Worm (Caenorhabditis elegans) whole organism, late embryonic: ENCODE data around the gene irld-65.

ENCODE experiments used
- F13H6.1 ChIP-seq: sonication (generic microtip); optimal IDR thresholded peaks from 2 replicates; lab custom pipeline; 2016; ENCODE audit warnings: missing genetic modification characterization, missing compliant biosample characterization
- K09A11.1 ChIP-seq: sonication (generic microtip); optimal IDR thresholded peaks from 2 replicates; lab custom pipeline; 2017; ENCODE audit warnings: antibody characterized with exemption, mild to moderate bottlenecking, missing genetic modification characterization, missing compliant biosample characterization; ENCODE audit not compliant: insufficient read depth
- T23F11.4 ChIP-seq: fragments of 200-800 bp; sonication (Bioruptor generic); optimal IDR thresholded peaks from 2 replicates; lab custom pipeline; 2018; ENCODE audit warnings: mild to moderate bottlenecking, missing genetic modification characterization, missing compliant biosample characterization
- ahr-1 ChIP-seq: sonication (generic microtip); optimal IDR thresholded peaks from 2 replicates; lab custom pipeline; 2016; ENCODE audit warnings: missing genetic modification characterization, missing compliant biosample characterization
- ama-1 ChIP-seq: fragments of 150-350 bp; optimal IDR thresholded peaks from 2 replicates; lab custom pipeline; 2014
- ceh-19 ChIP-seq: fragments of 200-800 bp; sonication (Bioruptor generic); optimal IDR thresholded peaks from 2 replicates; lab custom pipeline; 2018; ENCODE audit warnings: mild to moderate bottlenecking, missing genetic modification characterization, missing compliant biosample characterization
- ceh-2 ChIP-seq: sonication (generic microtip); optimal IDR thresholded peaks from 2 replicates; lab custom pipeline; 2016; ENCODE audit warnings: missing genotype, missing genetic modification characterization, missing compliant biosample characterization
- ceh-30 ChIP-seq: fragments of 150-350 bp; optimal IDR thresholded peaks from 2 replicates; lab custom pipeline; 2014; ENCODE audit warnings: missing biosample characterization, missing genetic modification characterization
- ceh-34 ChIP-seq: sonication (generic microtip); optimal IDR thresholded peaks from 2 replicates; lab custom pipeline; 2016; ENCODE audit warnings: mild to moderate bottlenecking, missing genetic modification characterization, missing compliant biosample characterization
- ceh-45 ChIP-seq: fragments of 200-800 bp; sonication (Bioruptor generic); IDR thresholded peaks from 2 replicates; pipeline ENCODE4 v1.3.6; 2022; ENCODE audit warnings: missing genetic modification reagents, missing genetic modification characterization, missing compliant biosample characterization
- ceh-48 ChIP-seq: sonication (generic microtip); optimal IDR thresholded peaks from 2 replicates; lab custom pipeline; 2016; ENCODE audit warnings: missing genetic modification characterization, inconsistent platforms, missing compliant biosample characterization
- che-1 ChIP-seq: sonication (generic microtip); optimal IDR thresholded peaks from 2 replicates; lab custom pipeline; 2016; ENCODE audit warnings: mild to moderate bottlenecking, missing genetic modification characterization, missing compliant biosample characterization
- dve-1 ChIP-seq: sonication (generic microtip); optimal IDR thresholded peaks from 2 replicates; lab custom pipeline; 2017; ENCODE audit warnings: antibody characterized with exemption, mild to moderate bottlenecking, missing genetic modification characterization, missing compliant biosample characterization
- elt-2 ChIP-seq: sonication (generic microtip); optimal IDR thresholded peaks from 2 replicates; lab custom pipeline; 2016; ENCODE audit warnings: missing genetic modification reagents, missing genetic modification characterization, missing compliant biosample characterization
- elt-4 ChIP-seq: sonication (generic microtip); optimal IDR thresholded peaks from 2 replicates; lab custom pipeline; 2016; ENCODE audit warnings: missing genetic modification characterization, missing compliant biosample characterization
- ets-4 ChIP-seq: sonication (generic microtip); optimal IDR thresholded peaks from 2 replicates; lab custom pipeline; 2016; ENCODE audit warnings: missing genetic modification characterization, missing compliant biosample characterization
- eyg-1 ChIP-seq: sonication (generic microtip); optimal IDR thresholded peaks from 2 replicates; lab custom pipeline; 2016; ENCODE audit warnings: missing genotype, missing genetic modification characterization, missing compliant biosample characterization
- fax-1 ChIP-seq: sonication (generic microtip); optimal IDR thresholded peaks from 2 replicates; lab custom pipeline; 2016; ENCODE audit warnings: missing genotype, missing genetic modification characterization, missing compliant biosample characterization
- fkh-10 ChIP-seq: fragments of 150-350 bp; optimal IDR thresholded peaks from 2 replicates; lab custom pipeline; 2014; ENCODE audit warnings: missing biosample characterization, missing genetic modification reagents, missing genetic modification characterization
- hlh-13 ChIP-seq: fragments of 200-800 bp; sonication (Bioruptor generic); optimal IDR thresholded peaks from 2 replicates; lab custom pipeline; 2018; ENCODE audit warnings: mild to moderate bottlenecking, missing genetic modification characterization, missing compliant biosample characterization
- hlh-30 ChIP-seq: sonication (generic microtip); optimal IDR thresholded peaks from 2 replicates; lab custom pipeline; 2017; ENCODE audit warnings: antibody characterized with exemption, missing genetic modification characterization, missing compliant biosample characterization; ENCODE audit not compliant: insufficient read depth
- lim-6 ChIP-seq: sonication (generic microtip); optimal IDR thresholded peaks from 2 replicates; lab custom pipeline; 2016; ENCODE audit warnings: missing genetic modification characterization, missing compliant biosample characterization
- nhr-232 ChIP-seq: sonication (generic microtip); optimal IDR thresholded peaks from 2 replicates; lab custom pipeline; 2016; ENCODE audit warnings: missing genetic modification characterization, missing compliant biosample characterization
- odd-2 ChIP-seq: sonication (generic microtip); optimal IDR thresholded peaks from 2 replicates; lab custom pipeline; 2017; ENCODE audit warnings: antibody characterized with exemption, mild to moderate bottlenecking, missing genetic modification characterization, missing compliant biosample characterization
- rnt-1 ChIP-seq: sonication (generic microtip); optimal IDR thresholded peaks from 2 replicates; lab custom pipeline; 2016; ENCODE audit warnings: missing genetic modification characterization, missing compliant biosample characterization
- syd-9 ChIP-seq: sonication (generic microtip); optimal IDR thresholded peaks from 2 replicates; lab custom pipeline; 2016; ENCODE audit warnings: mild to moderate bottlenecking, missing genetic modification characterization, moderate library complexity, missing compliant biosample characterization
- tbx-2 ChIP-seq: sonication (generic microtip); optimal IDR thresholded peaks from 2 replicates; lab custom pipeline; 2016; ENCODE audit warnings: missing genetic modification characterization, missing compliant biosample characterization
- ttx-3 ChIP-seq: sonication (generic microtip); optimal IDR thresholded peaks from 2 replicates; lab custom pipeline; 2016; ENCODE audit warnings: missing genetic modification reagents, missing genetic modification characterization, missing compliant biosample characterization
- unc-3 ChIP-seq, 2 experiments: fragments of 200-800 bp in 1 of 2; sonication (Bioruptor generic) in 1 of 2; sonication (generic microtip) in 1 of 2; conservative IDR thresholded peaks in 1 of 2; optimal IDR thresholded peaks in 1 of 2; 2 replicates each; pipeline versions ENCODE4 v1.3.6 to Lab custom; 2016 to 2022; ENCODE audit warnings: missing compliant biosample characterization in 2 of 2, missing genetic modification characterization in 2 of 2, missing genetic modification reagents in 1 of 2
- unc-42 ChIP-seq: sonication (generic microtip); optimal IDR thresholded peaks from 2 replicates; lab custom pipeline; 2016; ENCODE audit warnings: missing genotype, missing genetic modification characterization, missing compliant biosample characterization
- unc-55 ChIP-seq: sonication (generic microtip); optimal IDR thresholded peaks from 2 replicates; lab custom pipeline; 2017; ENCODE audit warnings: missing biosample characterization, missing genetic modification reagents, missing genetic modification characterization
- ztf-16 ChIP-seq: sonication (generic microtip); optimal IDR thresholded peaks from 2 replicates; lab custom pipeline; 2017; ENCODE audit warnings: missing genetic modification characterization, missing compliant biosample characterization

The irld-65 gene

ce11 chrII:2966350-2966749 is 28.6 kb upstream of the irld-65 start:
- TF ChIP-seq unc-42 (tag; lab: Kevin White, UChicago) (peak; percentile 1), ets-4 (no peak)
- TF ChIP-seq, all 69 proteins: peak for 1

- no peak for TF ChIP-seq elt-2 (tag; lab: Kevin White, UChicago)
- no peak for TF ChIP-seq rnt-1
- TF ChIP-seq F13H6.1 (tag; lab: Kevin White, UChicago), result no peak
- TF ChIP-seq elt-4, result no peak
- no peak for TF ChIP-seq nhr-232 (tag; lab: Kevin White, UChicago)
- TF ChIP-seq eyg-1 (tag; lab: Kevin White, UChicago), result no peak
- TF ChIP-seq ceh-19, result no peak
- no peak for TF ChIP-seq lim-6
- no peak for TF ChIP-seq fax-1
- no peak for TF ChIP-seq ttx-3 (tag; lab: Kevin White, UChicago)
- TF ChIP-seq fkh-10, result no peak
- no peak for TF ChIP-seq ama-1 (lab: Kevin White, UChicago)
- TF ChIP-seq hlh-30 (tag; lab: Kevin White, UChicago), result no peak
- no peak for TF ChIP-seq ceh-45
- no peak for TF ChIP-seq ceh-2
These were observed 27.7 kb upstream of the irld-65 start for ce11 chrII:2965215-2965998.

- TF ChIP-seq fax-1 (no peak), hlh-13 (GFP tag; lab: Kevin White, UChicago) (no peak), che-1 (tag; lab: Kevin White, UChicago) (no peak), T23F11.4 (GFP tag; lab: Kevin White, UChicago) (no peak), ceh-30 (no peak), unc-3 (GFP tag; conservative IDR thresholded peaks at IDR 0.05; lab: Robert Waterston, UW) (no peak), unc-3 (tag; optimal IDR thresholded peaks at IDR 0.05; lab: Kevin White, UChicago) (no peak), ceh-45 (no peak), tbx-2 (tag; lab: Kevin White, UChicago) (no peak), K09A11.1 (tag; lab: Kevin White, UChicago) (no peak), odd-2 (tag; lab: Kevin White, UChicago) (no peak)
These were observed 25.9 kb upstream of the irld-65 start for ce11 chrII:2963619-2964018.

- TF ChIP-seq syd-9 (tag; lab: Kevin White, UChicago) (no peak), unc-55 (no peak), dve-1 (tag; lab: Kevin White, UChicago) (no peak), unc-42 (tag; lab: Kevin White, UChicago) (peak; percentile 64), hlh-30 (tag; lab: Kevin White, UChicago) (peak; percentile 69)
These were observed 24.9 kb upstream of the irld-65 start for ce11 chrII:2962531-2963164.

ce11 chrII:2958308-2958707 is 20.6 kb upstream of the irld-65 start, which contains the start of gene srw-60:
Gene srw-60, plus strand, starts transcription at chrII:2958608.
- no peak for TF ChIP-seq lim-6
- TF ChIP-seq ahr-1 (tag; lab: Kevin White, UChicago), result no peak
- no peak for TF ChIP-seq T23F11.4 (GFP tag; lab: Kevin White, UChicago)
- TF ChIP-seq ceh-48 (tag; lab: Kevin White, UChicago), result no peak
- TF ChIP-seq ztf-16 (tag; lab: Kevin White, UChicago), result no peak
- TF ChIP-seq rnt-1, result no peak
- no peak for TF ChIP-seq ceh-34 (tag; lab: Kevin White, UChicago)
- no peak for TF ChIP-seq hlh-30 (tag; lab: Kevin White, UChicago)
